Worm (Caenorhabditis elegans): Measurements from ENCODE around the gene flr-1.
A peak's percentile ranks its signal among the peaks of the same experiment; 100 is the strongest.

Gene flr-1

ce11 chrX:13469907-13470647, 13.7 kb upstream of the flr-1 start:
- peak in 1 of 3 experiments; percentile 58 for TF ChIP-seq elt-3 (tag; optimal IDR thresholded peaks at IDR 0.05)
- peak; percentile 25 for TF ChIP-seq elt-2 (tag; optimal IDR thresholded peaks at IDR 0.05)
- TF ChIP-seq ceh-16 (tag; optimal IDR thresholded peaks at IDR 0.05): no peak
- TF ChIP-seq pqm-1 (tag; optimal IDR thresholded peaks at IDR 0.05): peak; percentile 4

ce11 chrX:13469047-13469633, 12.8 kb upstream of the flr-1 start, which contains the start of gene col-184:
Gene col-184 (plus strand): TSS chrX:13469455.
- TF ChIP-seq ceh-82 (tag; optimal IDR thresholded peaks at IDR 0.05) (no peak), nfya-1 (tag; optimal IDR thresholded peaks at IDR 0.05; ENCODE audit: insufficient read depth) (no peak), elt-3 (tag; optimal IDR thresholded peaks at IDR 0.05) (peak in 1 of 3 experiments; percentile 18), fkh-10 (GFP tag; optimal IDR thresholded peaks at IDR 0.05) (no peak)

DNA sequence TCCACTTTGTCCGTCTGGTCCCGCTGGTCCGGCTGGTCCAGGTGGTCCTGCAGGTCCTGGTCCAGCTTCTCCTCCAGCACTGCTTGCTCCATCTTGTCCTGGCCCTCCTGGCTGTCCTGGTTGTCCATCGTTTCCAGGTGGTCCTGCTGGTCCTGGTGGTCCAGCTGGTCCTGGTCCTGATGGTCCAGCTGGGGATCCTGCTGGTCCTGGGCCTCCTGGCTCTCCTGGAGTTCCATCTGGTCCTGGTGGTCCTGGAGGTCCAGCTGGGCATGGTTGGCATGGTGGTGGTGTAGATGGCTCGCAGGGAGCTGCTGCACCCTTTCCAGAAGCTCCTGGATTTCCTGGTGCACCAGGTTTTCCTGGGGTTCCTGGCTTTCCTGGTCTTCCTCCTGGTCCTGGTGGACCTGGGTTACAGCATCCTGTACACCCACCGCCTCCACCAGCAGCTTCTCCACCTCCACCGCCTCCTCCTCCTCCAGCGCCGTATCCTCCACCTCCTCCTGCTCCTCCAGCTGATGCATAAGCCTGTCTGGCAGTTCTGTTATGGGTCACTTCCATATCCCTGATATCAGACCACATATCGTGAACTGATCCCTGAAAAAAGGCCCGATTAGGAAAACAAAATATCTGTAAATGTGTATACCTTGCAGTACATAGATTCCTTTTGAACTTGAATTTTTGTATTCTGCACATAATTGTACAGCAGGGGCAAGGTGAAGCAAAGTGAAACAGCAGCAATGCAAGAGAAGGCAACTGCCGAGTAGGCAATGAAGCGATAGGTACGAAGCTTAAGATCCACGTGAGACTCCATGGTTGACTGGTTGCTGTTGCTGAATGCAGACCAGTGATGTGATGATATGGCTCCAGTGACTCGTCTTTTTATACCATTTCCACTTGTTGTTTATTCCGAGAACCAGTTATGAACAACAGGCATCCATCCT, 10.9 kb upstream of the flr-1 start, which contains the start of gene col-183:
Gene col-183 (minus strand): TSS at position 839 of the 941 bp plus-strand sequence.
- TF ChIP-seq R02D3.7 (tag; optimal IDR thresholded peaks at IDR 0.05) (no peak), skn-1 (tag; optimal IDR thresholded peaks at IDR 0.05) (no peak), ztf-11 (tag; optimal IDR thresholded peaks at IDR 0.05) (no peak), daf-12 (tag; optimal IDR thresholded peaks at IDR 0.05) (no peak), nhr-12 (tag; optimal IDR thresholded peaks at IDR 0.05) (no peak), ama-1 (optimal IDR thresholded peaks at IDR 0.05) (no peak), ceh-82 (tag; optimal IDR thresholded peaks at IDR 0.05) (no peak), ceh-28 (tag; optimal IDR thresholded peaks at IDR 0.05) (no peak), nhr-43 (tag; optimal IDR thresholded peaks at IDR 0.05; ENCODE audit: poor library complexity, severe bottlenecking) (no peak), zag-1 (tag; optimal IDR thresholded peaks at IDR 0.05) (no peak), nhr-23 (tag; optimal IDR thresholded peaks at IDR 0.05) (no peak), egl-27 (tag; optimal IDR thresholded peaks at IDR 0.05) (no peak), ceh-9 (tag; optimal IDR thresholded peaks at IDR 0.05) (no peak), nhr-67 (tag; optimal IDR thresholded peaks at IDR 0.05) (no peak), pha-4 (tag; optimal IDR thresholded peaks at IDR 0.05) (no peak), elt-1 (tag; optimal IDR thresholded peaks at IDR 0.05) (no peak), elt-2 (tag; optimal IDR thresholded peaks at IDR 0.05) (no peak)

ce11 chrX:13463793-13464192, 7.5 kb upstream of the flr-1 start, which contains the start of gene F02D10.2:
Gene F02D10.2 (minus strand): TSS chrX:13463893.
- no peak for TF ChIP-seq nhr-11 (tag; optimal IDR thresholded peaks at IDR 0.05)
- TF ChIP-seq eor-1 (tag; optimal IDR thresholded peaks at IDR 0.05): no peak

DNA sequence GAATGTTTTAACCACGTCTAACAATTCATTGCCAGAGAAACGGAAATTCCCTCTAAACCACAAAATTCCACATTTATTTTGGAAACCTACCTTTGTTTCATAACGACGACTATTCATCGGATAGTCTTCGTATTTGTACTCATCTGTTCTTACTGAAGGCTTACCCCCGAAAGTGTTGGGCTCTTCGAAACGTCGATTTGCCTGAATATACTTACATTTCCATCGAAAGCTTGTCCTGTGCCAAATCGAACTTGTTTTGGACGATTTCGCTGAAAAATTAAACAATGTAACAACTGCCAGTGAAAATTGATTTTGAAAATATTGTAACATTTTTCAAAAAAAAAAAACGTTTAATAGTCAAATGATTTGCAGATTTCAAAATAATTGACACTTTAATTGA, 6.2 kb upstream of the flr-1 start, which contains the start of gene F02D10.3:
Gene F02D10.3 (minus strand): TSS at position 101 of the 400 bp plus-strand sequence.
- no peak for TF ChIP-seq elt-1 (tag; optimal IDR thresholded peaks at IDR 0.05)
- no peak for TF ChIP-seq ceh-82 (tag; optimal IDR thresholded peaks at IDR 0.05)
- TF ChIP-seq zag-1 (tag; optimal IDR thresholded peaks at IDR 0.05): no peak
- TF ChIP-seq nhr-25 (tag; optimal IDR thresholded peaks at IDR 0.05): no peak
- no peak for TF ChIP-seq nhr-76 (tag; optimal IDR thresholded peaks at IDR 0.05)
- TF ChIP-seq nhr-12 (tag; optimal IDR thresholded peaks at IDR 0.05): no peak
- TF ChIP-seq jun-1 (tag; optimal IDR thresholded peaks at IDR 0.05): no peak
- TF ChIP-seq ama-1 (optimal IDR thresholded peaks at IDR 0.05): no peak
- no peak for TF ChIP-seq egl-5 (tag; optimal IDR thresholded peaks at IDR 0.05)
- TF ChIP-seq nhr-43 (tag; optimal IDR thresholded peaks at IDR 0.05; ENCODE audit: poor library complexity, severe bottlenecking): no peak
- TF ChIP-seq unc-62 (GFP tag; optimal IDR thresholded peaks at IDR 0.05): no peak
- TF ChIP-seq ceh-28 (tag; optimal IDR thresholded peaks at IDR 0.05): no peak
- no peak for TF ChIP-seq lsy-12 (tag; optimal IDR thresholded peaks at IDR 0.05)
- TF ChIP-seq elt-3 (tag; optimal IDR thresholded peaks at IDR 0.05): no peak
- TF ChIP-seq hmg-11 (tag; optimal IDR thresholded peaks at IDR 0.05): no peak
- TF ChIP-seq elt-2 (tag; optimal IDR thresholded peaks at IDR 0.05): no peak
- TF ChIP-seq nhr-28 (tag; optimal IDR thresholded peaks at IDR 0.05): no peak
- no peak for TF ChIP-seq fos-1 (tag; optimal IDR thresholded peaks at IDR 0.05)
- TF ChIP-seq ztf-4 (tag; optimal IDR thresholded peaks at IDR 0.05): no peak

All from whole organism, L3 larva.